Fruit fly (Drosophila melanogaster): ENCODE results near the gene CG15170.
A peak's percentile ranks its signal among the peaks of the same experiment; 100 is the strongest.

Gene CG15170

dm6 chr2L:18945765-18946552 lies 44.1 kb downstream of the CG15170 start, which contains the start of gene CG46304:
Gene CG46304, plus strand, starts transcription at chr2L:18946305.
- TF ChIP-seq CG12768 (GFP tag; optimal IDR thresholded peaks at IDR 0.05) = no peak
- TF ChIP-seq CG7045 (GFP tag; optimal IDR thresholded peaks at IDR 0.05) = no peak
- TF ChIP-seq Clk (GFP tag; optimal IDR thresholded peaks at IDR 0.05) = no peak
- TF ChIP-seq bab1 (GFP tag; optimal IDR thresholded peaks at IDR 0.05) = no peak
- TF ChIP-seq Crg-1 (GFP tag; optimal IDR thresholded peaks at IDR 0.05) = no peak
- TF ChIP-seq CG1620 (GFP tag; optimal IDR thresholded peaks at IDR 0.05) = no peak
- TF ChIP-seq ovo (GFP tag; optimal IDR thresholded peaks at IDR 0.05) = no peak
- TF ChIP-seq Mnt (GFP tag; optimal IDR thresholded peaks at IDR 0.05) = no peak
- no peak for TF ChIP-seq CG14711 (tag; optimal IDR thresholded peaks at IDR 0.05)
- no peak for TF ChIP-seq CG33017 (tag; optimal IDR thresholded peaks at IDR 0.05)
- no peak for TF ChIP-seq toe (GFP tag; optimal IDR thresholded peaks at IDR 0.05)
- no peak for TF ChIP-seq Hr96 (GFP tag; optimal IDR thresholded peaks at IDR 0.05)
- TF ChIP-seq CG11617 (GFP tag; optimal IDR thresholded peaks at IDR 0.05) = no peak
- no peak for TF ChIP-seq kay (GFP tag; ENCODE audit: borderline replicate concordance)
- no peak for TF ChIP-seq cic (GFP tag; optimal IDR thresholded peaks at IDR 0.05)

dm6 chr2L:18944175-18945012 lies 45.6 kb downstream of the CG15170 start:
- TF ChIP-seq Crg-1 (GFP tag; optimal IDR thresholded peaks at IDR 0.05) = no peak
- TF ChIP-seq CG11617 (GFP tag; optimal IDR thresholded peaks at IDR 0.05) = no peak
- peak; percentile 21 for TF ChIP-seq CG1620 (GFP tag; optimal IDR thresholded peaks at IDR 0.05)
- TF ChIP-seq tj (GFP tag; optimal IDR thresholded peaks at IDR 0.05) = peak; percentile 52
- TF ChIP-seq Clk (GFP tag; optimal IDR thresholded peaks at IDR 0.05) = no peak
- TF ChIP-seq bab1 (GFP tag; optimal IDR thresholded peaks at IDR 0.05) = peak; percentile 21
- peak; percentile 66 for TF ChIP-seq CG12768 (GFP tag; optimal IDR thresholded peaks at IDR 0.05)
- TF ChIP-seq pad (GFP tag; optimal IDR thresholded peaks at IDR 0.05) = peak; percentile 36
- no peak for TF ChIP-seq CG5204 (GFP tag; optimal IDR thresholded peaks at IDR 0.05)
- no peak for TF ChIP-seq Mnt (GFP tag; optimal IDR thresholded peaks at IDR 0.05)
- no peak for TF ChIP-seq CG7101 (tag; optimal IDR thresholded peaks at IDR 0.05)
- TF ChIP-seq toe (GFP tag; optimal IDR thresholded peaks at IDR 0.05) = peak; percentile 23
- no peak for TF ChIP-seq CG14711 (tag; optimal IDR thresholded peaks at IDR 0.05)
- no peak for TF ChIP-seq Hr96 (GFP tag; optimal IDR thresholded peaks at IDR 0.05)
- no peak for TF ChIP-seq cnc (optimal IDR thresholded peaks at IDR 0.05)
- no peak for TF ChIP-seq CG7045 (GFP tag; optimal IDR thresholded peaks at IDR 0.05)
- TF ChIP-seq cic (GFP tag; optimal IDR thresholded peaks at IDR 0.05) = peak; percentile 50
- no peak for TF ChIP-seq ovo (GFP tag; optimal IDR thresholded peaks at IDR 0.05)
- TF ChIP-seq CG33017 (tag; optimal IDR thresholded peaks at IDR 0.05) = no peak
- TF ChIP-seq kay (GFP tag; ENCODE audit: borderline replicate concordance) = no peak

- TF ChIP-seq CG1620 (GFP tag; optimal IDR thresholded peaks at IDR 0.05) = no peak
- TF ChIP-seq cic (GFP tag; optimal IDR thresholded peaks at IDR 0.05) = no peak
- TF ChIP-seq ovo (GFP tag; optimal IDR thresholded peaks at IDR 0.05) = no peak
- TF ChIP-seq kay (GFP tag; ENCODE audit: borderline replicate concordance) = no peak
- no peak for TF ChIP-seq pad (GFP tag; optimal IDR thresholded peaks at IDR 0.05)
- no peak for TF ChIP-seq bab1 (GFP tag; optimal IDR thresholded peaks at IDR 0.05)
- no peak for TF ChIP-seq CG7045 (GFP tag; optimal IDR thresholded peaks at IDR 0.05)
- no peak for TF ChIP-seq CG33017 (tag; optimal IDR thresholded peaks at IDR 0.05)
- no peak for TF ChIP-seq toe (GFP tag; optimal IDR thresholded peaks at IDR 0.05)
- no peak for TF ChIP-seq Mnt (GFP tag; optimal IDR thresholded peaks at IDR 0.05)
- TF ChIP-seq CG12768 (GFP tag; optimal IDR thresholded peaks at IDR 0.05) = no peak
- TF ChIP-seq CG5204 (GFP tag; optimal IDR thresholded peaks at IDR 0.05) = no peak
- TF ChIP-seq CG14711 (tag; optimal IDR thresholded peaks at IDR 0.05) = no peak
- no peak for TF ChIP-seq Hr96 (GFP tag; optimal IDR thresholded peaks at IDR 0.05)
- TF ChIP-seq tj (GFP tag; optimal IDR thresholded peaks at IDR 0.05) = no peak
- no peak for TF ChIP-seq Clk (GFP tag; optimal IDR thresholded peaks at IDR 0.05)
- no peak for TF ChIP-seq CG11617 (GFP tag; optimal IDR thresholded peaks at IDR 0.05)
These were observed 46.2 kb downstream of the CG15170 start, which contains the start of gene ssp3 for dm6 chr2L:18943797-18944174. Gene ssp3, minus strand, starts transcription at chr2L:18943960.

dm6 chr2L:18943309-18943708 lies 46.7 kb downstream of the CG15170 start:
- TF ChIP-seq cic (GFP tag; optimal IDR thresholded peaks at IDR 0.05) (no peak), cnc (optimal IDR thresholded peaks at IDR 0.05) (peak in 1 of 2 experiments; percentile 22), tj (GFP tag; optimal IDR thresholded peaks at IDR 0.05) (no peak)

Data from whole organism, adult.